Worm (Caenorhabditis elegans): ENCODE measurements around the gene T10H9.1.

T10H9.1 gene

ce11 chrV:6688392-6688791, 39.0 kb downstream of the T10H9.1 start, which contains the start of gene K11G9.5:
K11G9.5 (minus strand) TSS chrV:6688492.
- no peak for TF ChIP-seq mep-1 (tag; optimal IDR thresholded peaks at IDR 0.05)
- TF ChIP-seq mdt-29 (GFP tag; IDR thresholded peaks at IDR 0.05): no peak
- TF ChIP-seq tra-1 (GFP tag; IDR thresholded peaks at IDR 0.05): no peak
- no peak for TF ChIP-seq F49E8.2 (tag; optimal IDR thresholded peaks at IDR 0.05; ENCODE audit: borderline replicate concordance)
- no peak for TF ChIP-seq dmd-6 (GFP tag; IDR thresholded peaks at IDR 0.05)
- no peak for TF ChIP-seq snpc-1.2 (GFP tag; IDR thresholded peaks at IDR 0.05)
- TF ChIP-seq nhr-42 (GFP tag; IDR thresholded peaks at IDR 0.05): no peak
- no peak for TF ChIP-seq spr-3 (GFP tag; optimal IDR thresholded peaks at IDR 0.05)
- TF ChIP-seq ama-1 (optimal IDR thresholded peaks at IDR 0.05): no peak

- TF ChIP-seq ceh-62 (tag; optimal IDR thresholded peaks at IDR 0.05): no peak
- no peak for TF ChIP-seq Y105C5A.15 (GFP tag; IDR thresholded peaks at IDR 0.05)
- no peak for TF ChIP-seq egl-43 (GFP tag; IDR thresholded peaks at IDR 0.05)
- TF ChIP-seq daf-8 (GFP tag; IDR thresholded peaks at IDR 0.05): no peak
- peak in 1 of 2 experiments; percentile 22 for TF ChIP-seq unc-62 (GFP tag; optimal IDR thresholded peaks at IDR 0.05 in 1 of 2)
- no peak for TF ChIP-seq unc-62 (tag; optimal IDR thresholded peaks at IDR 0.05)
- no peak for TF ChIP-seq unc-39 (tag; optimal IDR thresholded peaks at IDR 0.05)
- peak; percentile 16 for TF ChIP-seq nhr-28 (tag; optimal IDR thresholded peaks at IDR 0.05)
- no peak for TF ChIP-seq nhr-10 (tag; optimal IDR thresholded peaks at IDR 0.05)
- TF ChIP-seq T20F7.1 (GFP tag; optimal IDR thresholded peaks at IDR 0.05): no peak
- TF ChIP-seq mdl-1 (tag; optimal IDR thresholded peaks at IDR 0.05): peak in 1 of 2 experiments; percentile 1
- TF ChIP-seq nhr-102 (tag; optimal IDR thresholded peaks at IDR 0.05): no peak
- no peak for TF ChIP-seq php-3 (GFP tag; IDR thresholded peaks at IDR 0.05)
- TF ChIP-seq attf-4 (tag; optimal IDR thresholded peaks at IDR 0.05): no peak
Measured at ce11 chrV:6690075-6690474, 40.7 kb downstream of the T10H9.1 start.

ce11 chrV:6691813-6692351, 42.5 kb downstream of the T10H9.1 start, which contains the start of gene mtl-1:
mtl-1 (minus strand) TSS chrV:6691863.
- TF ChIP-seq hlh-11 (tag; optimal IDR thresholded peaks at IDR 0.05) (peak; percentile 32), daf-8 (GFP tag; IDR thresholded peaks at IDR 0.05) (no peak), daf-16 (GFP tag; optimal IDR thresholded peaks at IDR 0.05) (no peak), daf-16 (tag; optimal IDR thresholded peaks at IDR 0.05) (peak; percentile 87), zag-1 (tag; optimal IDR thresholded peaks at IDR 0.05) (no peak), Y105C5A.15 (GFP tag; IDR thresholded peaks at IDR 0.05) (no peak), ceh-82 (tag; optimal IDR thresholded peaks at IDR 0.05) (no peak), ama-1 (optimal IDR thresholded peaks at IDR 0.05) (no peak), tra-1 (GFP tag; IDR thresholded peaks at IDR 0.05) (no peak), nhr-76 (tag; optimal IDR thresholded peaks at IDR 0.05) (no peak), dve-1 (tag; optimal IDR thresholded peaks at IDR 0.05; ENCODE audit: insufficient read depth) (peak; percentile 32), nhr-77 (tag; optimal IDR thresholded peaks at IDR 0.05) (peak; percentile 41), mdl-1 (tag; optimal IDR thresholded peaks at IDR 0.05) (peak in 1 of 2 experiments; percentile 46), mxl-3 (GFP tag; optimal IDR thresholded peaks at IDR 0.05) (peak; percentile 11), unc-62 (GFP tag; optimal IDR thresholded peaks at IDR 0.05 in 1 of 2) (no peak), unc-62 (tag; optimal IDR thresholded peaks at IDR 0.05) (no peak), aha-1 (tag) (peak; percentile 55), lir-3 (tag; optimal IDR thresholded peaks at IDR 0.05) (no peak), ZK337.2 (GFP tag; IDR thresholded peaks at IDR 0.05) (no peak), spr-1 (tag; optimal IDR thresholded peaks at IDR 0.05) (no peak), nhr-28 (tag; optimal IDR thresholded peaks at IDR 0.05) (peak; percentile 78), ceh-20 (GFP tag; IDR thresholded peaks at IDR 0.05) (no peak), ztf-7 (tag; optimal IDR thresholded peaks at IDR 0.05) (peak; percentile 2), dmd-6 (GFP tag; IDR thresholded peaks at IDR 0.05) (peak; percentile 43; the same call in 1 of the 2 replicates), T20F7.1 (GFP tag; optimal IDR thresholded peaks at IDR 0.05) (peak; percentile 11), hif-1 (tag; optimal IDR thresholded peaks at IDR 0.05) (no peak), nhr-25 (tag; optimal IDR thresholded peaks at IDR 0.05; ENCODE audit: borderline replicate concordance, insufficient read depth) (no peak), lin-39 (tag; optimal IDR thresholded peaks at IDR 0.05) (no peak), daf-19 (GFP tag; conservative IDR thresholded peaks at IDR 0.05) (no peak), nhr-102 (tag; optimal IDR thresholded peaks at IDR 0.05) (peak; percentile 11), D1046.2 (GFP tag; IDR thresholded peaks at IDR 0.05) (no peak), pqm-1 (tag; optimal IDR thresholded peaks at IDR 0.05) (peak; percentile 7)

Measured in whole organism, L4 larva.